Fruit fly (Drosophila melanogaster): Measurements from ENCODE around the gene yip2.

yip2 gene

dm6 chr2L:9911783-9912182 is 3.3 kb upstream of the yip2 start (continued):
- peak; percentile 6 for TF ChIP-seq achi (GFP tag; optimal IDR thresholded peaks at IDR 0.05)
- no peak for TF ChIP-seq dac (GFP tag; optimal IDR thresholded peaks at IDR 0.05)
- TF ChIP-seq Met (GFP tag; optimal IDR thresholded peaks at IDR 0.05), result peak; percentile 8
- TF ChIP-seq salr (GFP tag; optimal IDR thresholded peaks at IDR 0.05), result no peak
- TF ChIP-seq pdm3 (GFP tag; optimal IDR thresholded peaks at IDR 0.05), result peak; percentile 28
- TF ChIP-seq CG6792 (GFP tag; optimal IDR thresholded peaks at IDR 0.05), result no peak

dm6 chr2L:9912570-9913260 is 2.3 kb upstream of the yip2 start, which contains the start of the genes Etl1 and Srp54:
Gene Etl1, minus strand, starts transcription at chr2L:9912608.
Gene Srp54, plus strand, starts transcription at chr2L:9912911.
- no peak for TF ChIP-seq spab (GFP tag; optimal IDR thresholded peaks at IDR 0.05)
- TF ChIP-seq Eip75B (GFP tag; optimal IDR thresholded peaks at IDR 0.05), result no peak
- no peak for TF ChIP-seq CG6792 (GFP tag; optimal IDR thresholded peaks at IDR 0.05)
- no peak for TF ChIP-seq CG8319 (GFP tag; optimal IDR thresholded peaks at IDR 0.05)
- no peak for TF ChIP-seq topi (GFP tag; optimal IDR thresholded peaks at IDR 0.05)
- TF ChIP-seq CG32006 (GFP tag; optimal IDR thresholded peaks at IDR 0.05), result no peak
- no peak for TF ChIP-seq Ets96B (tag; optimal IDR thresholded peaks at IDR 0.05)
- peak; percentile 5 for TF ChIP-seq CG3032 (tag; optimal IDR thresholded peaks at IDR 0.05)
- no peak for TF ChIP-seq cyc (GFP tag; optimal IDR thresholded peaks at IDR 0.05)
- TF ChIP-seq dac (GFP tag; optimal IDR thresholded peaks at IDR 0.05), result no peak
- no peak for TF ChIP-seq CG11902 (GFP tag; optimal IDR thresholded peaks at IDR 0.05)
- peak; percentile 3 for TF ChIP-seq lz (GFP tag; optimal IDR thresholded peaks at IDR 0.05)
- no peak for TF ChIP-seq Sox15 (GFP tag; optimal IDR thresholded peaks at IDR 0.05)
- TF ChIP-seq Smox (GFP tag; optimal IDR thresholded peaks at IDR 0.05), result no peak
- no peak for TF ChIP-seq Lpt (GFP tag; optimal IDR thresholded peaks at IDR 0.05)
- no peak for TF ChIP-seq fd59A (GFP tag; optimal IDR thresholded peaks at IDR 0.05)
- TF ChIP-seq CG34406 (GFP tag; optimal IDR thresholded peaks at IDR 0.05), result no peak
- TF ChIP-seq achi (GFP tag; optimal IDR thresholded peaks at IDR 0.05), result no peak
- TF ChIP-seq CG7368 (GFP tag; optimal IDR thresholded peaks at IDR 0.05), result no peak
- TF ChIP-seq salr (GFP tag; optimal IDR thresholded peaks at IDR 0.05), result no peak
- no peak for TF ChIP-seq CG8632 (GFP tag; optimal IDR thresholded peaks at IDR 0.05)
- TF ChIP-seq CG6276 (GFP tag; optimal IDR thresholded peaks at IDR 0.05), result no peak
- TF ChIP-seq CG10631 (GFP tag; optimal IDR thresholded peaks at IDR 0.05), result no peak
- TF ChIP-seq CG11762 (GFP tag; optimal IDR thresholded peaks at IDR 0.05; ENCODE audit: insufficient read depth), result no peak
- no peak for TF ChIP-seq Eip93F (GFP tag; optimal IDR thresholded peaks at IDR 0.05)
- no peak for TF ChIP-seq OdsH (GFP tag; optimal IDR thresholded peaks at IDR 0.05)
- TF ChIP-seq Eip78C (GFP tag), result peak; percentile 52
- TF ChIP-seq eg (GFP tag; IDR thresholded peaks at IDR 0.05), result no peak
- TF ChIP-seq CG6808 (GFP tag; optimal IDR thresholded peaks at IDR 0.05), result no peak
- peak; percentile 22 for TF ChIP-seq CG3919 (GFP tag; optimal IDR thresholded peaks at IDR 0.05)
- TF ChIP-seq svp (GFP tag), result no peak
- TF ChIP-seq Met (GFP tag; optimal IDR thresholded peaks at IDR 0.05), result no peak
- no peak for TF ChIP-seq fd85E (GFP tag; optimal IDR thresholded peaks at IDR 0.05)
- TF ChIP-seq CG11294 (GFP tag; IDR thresholded peaks at IDR 0.05), result no peak
- no peak for TF ChIP-seq CG1621 (tag; optimal IDR thresholded peaks at IDR 0.05)
- no peak for TF ChIP-seq Gug (GFP tag; IDR thresholded peaks at IDR 0.05)
- TF ChIP-seq Sox14 (GFP tag; optimal IDR thresholded peaks at IDR 0.05), result peak; percentile 17
- TF ChIP-seq CG8119 (GFP tag; IDR thresholded peaks at IDR 0.05), result no peak
- no peak for TF ChIP-seq net (GFP tag; optimal IDR thresholded peaks at IDR 0.05)
- TF ChIP-seq fkh (GFP tag; optimal IDR thresholded peaks at IDR 0.05), result no peak
- TF ChIP-seq CG16779 (tag; optimal IDR thresholded peaks at IDR 0.05), result no peak
- no peak for TF ChIP-seq pdm3 (GFP tag; optimal IDR thresholded peaks at IDR 0.05)
- no peak for TF ChIP-seq Hr38 (GFP tag; optimal IDR thresholded peaks at IDR 0.05)
- TF ChIP-seq Sox102F (GFP tag; optimal IDR thresholded peaks at IDR 0.05), result no peak
- TF ChIP-seq esn (GFP tag; optimal IDR thresholded peaks at IDR 0.05), result peak; percentile 11
- no peak for TF ChIP-seq CG9139 (GFP tag; optimal IDR thresholded peaks at IDR 0.05)
- no peak for TF ChIP-seq acj6 (GFP tag; optimal IDR thresholded peaks at IDR 0.05)
- TF ChIP-seq ss (GFP tag; optimal IDR thresholded peaks at IDR 0.05), result no peak

All from whole organism, prepupa.